Worm (Caenorhabditis elegans) whole organism, L4 larva: ENCODE data around the gene F42D1.4.

Source experiments
- F10B5.3 ChIP-seq: sonication (generic microtip); optimal IDR thresholded peaks from 2 replicates; lab custom pipeline; 2016; ENCODE audit warnings: mild to moderate bottlenecking, missing genetic modification characterization, missing compliant biosample characterization
- F44E2.7 ChIP-seq: fragments of 200-800 bp; sonication (Bioruptor generic); IDR thresholded peaks from 2 replicates; pipeline ENCODE4 v2.1.2; 2022; ENCODE audit warnings: missing genetic modification characterization, missing compliant biosample characterization
- Y48G9A.11 ChIP-seq: fragments of 200-800 bp; sonication (Bioruptor generic); IDR thresholded peaks from 2 replicates; pipeline ENCODE4 v1.3.6; 2022; ENCODE audit warnings: missing genetic modification reagents, missing genetic modification characterization, missing compliant biosample characterization
- ZK337.2 ChIP-seq: fragments of 200-800 bp; sonication (Bioruptor generic); IDR thresholded peaks from 2 replicates; pipeline ENCODE4 v1.3.6; 2022; ENCODE audit warnings: missing genetic modification reagents, missing genetic modification characterization, missing compliant biosample characterization
- ZK546.5 ChIP-seq, 2 experiments: sonication (generic microtip); optimal IDR thresholded peaks; 2 replicates each; lab custom pipeline; 2017; ENCODE audit warnings: missing biosample characterization in 2 of 2, missing genetic modification characterization in 2 of 2
- aha-1 ChIP-seq: fragments of 150-350 bp; peaks from one replicate; lab custom pipeline; 2014; ENCODE audit warnings: missing biosample characterization, missing genetic modification characterization
- ceh-32 ChIP-seq: sonication (generic microtip); optimal IDR thresholded peaks from 2 replicates; lab custom pipeline; 2016; ENCODE audit warnings: mild to moderate bottlenecking, missing genetic modification characterization, missing compliant biosample characterization; ENCODE audit not compliant: poor library complexity
- ces-1 ChIP-seq: fragments of 150-350 bp; sonication (generic microtip); optimal IDR thresholded peaks from 4 replicates; lab custom pipeline; 2014; ENCODE audit warnings: missing biosample characterization, missing genetic modification reagents, missing genetic modification characterization
- cey-2 ChIP-seq: sonication (generic microtip); optimal IDR thresholded peaks from 3 replicates; lab custom pipeline; 2017; ENCODE audit warnings: missing genetic modification characterization, mild to moderate bottlenecking, missing compliant biosample characterization, antibody characterized with exemption, borderline replicate concordance; ENCODE audit not compliant: insufficient read depth
- daf-16 ChIP-seq, 3 experiments: sonication (generic microtip); optimal IDR thresholded peaks; 2 replicates each; lab custom pipeline; 2016 to 2017; ENCODE audit warnings: missing genetic modification characterization in 3 of 3, missing genetic modification reagents in 3 of 3, mild to moderate bottlenecking in 2 of 3, missing compliant biosample characterization in 2 of 3, missing biosample characterization in 1 of 3, moderate library complexity in 1 of 3
- daf-8 ChIP-seq: fragments of 200-800 bp; sonication (Bioruptor generic); IDR thresholded peaks from 2 replicates; pipeline ENCODE4 v1.3.6; 2022; ENCODE audit warnings: missing genetic modification characterization, missing compliant biosample characterization
- dmd-6 ChIP-seq: fragments of 200-800 bp; sonication (Bioruptor generic); IDR thresholded peaks from 2 replicates; pipeline ENCODE4 v1.3.6; 2022; ENCODE audit warnings: missing genetic modification reagents, missing genetic modification characterization, missing compliant biosample characterization
- dmd-8 ChIP-seq: fragments of 200-800 bp; sonication (Bioruptor generic); IDR thresholded peaks from 2 replicates; pipeline ENCODE4 v1.3.6; 2022; ENCODE audit warnings: missing genetic modification characterization, missing compliant biosample characterization
- dve-1 ChIP-seq: sonication (generic microtip); optimal IDR thresholded peaks from 2 replicates; lab custom pipeline; 2017; ENCODE audit warnings: antibody characterized with exemption, mild to moderate bottlenecking, missing genetic modification characterization, missing compliant biosample characterization; ENCODE audit not compliant: insufficient read depth
- fkh-10 ChIP-seq: fragments of 150-350 bp; optimal IDR thresholded peaks from 2 replicates; lab custom pipeline; 2014; ENCODE audit warnings: missing biosample characterization, missing genetic modification reagents, missing genetic modification characterization
- gei-8 ChIP-seq: fragments of 200-800 bp; sonication (Bioruptor generic); optimal IDR thresholded peaks from 2 replicates; lab custom pipeline; 2018; ENCODE audit warnings: mild to moderate bottlenecking, missing genetic modification characterization, missing compliant biosample characterization
- hlh-11 ChIP-seq: fragments of 200-800 bp; sonication (Bioruptor generic); optimal IDR thresholded peaks from 2 replicates; lab custom pipeline; 2018; ENCODE audit warnings: mild to moderate bottlenecking, missing genetic modification characterization, missing compliant biosample characterization
- hlh-30 ChIP-seq: sonication (generic microtip); optimal IDR thresholded peaks from 2 replicates; lab custom pipeline; 2017; ENCODE audit warnings: antibody characterized with exemption, mild to moderate bottlenecking, missing genetic modification characterization, missing compliant biosample characterization; ENCODE audit not compliant: insufficient read depth
- lin-1 ChIP-seq: fragments of 200-800 bp; sonication (Bioruptor generic); IDR thresholded peaks from 2 replicates; pipeline ENCODE4 v1.3.6; 2022; ENCODE audit warnings: missing genetic modification reagents, missing genetic modification characterization, missing compliant biosample characterization
- lin-15B ChIP-seq: fragments of 150-350 bp; sonication (generic microtip); optimal IDR thresholded peaks from 3 replicates; lab custom pipeline; 2014; ENCODE audit warnings: missing biosample characterization, missing genetic modification characterization
- madf-5 ChIP-seq, 2 experiments: fragments of 200-800 bp; sonication (Bioruptor generic); IDR thresholded peaks; 2 replicates each; pipeline ENCODE4 v1.3.6; 2022; ENCODE audit warnings: missing compliant biosample characterization in 2 of 2, missing genetic modification characterization in 2 of 2
- mdl-1 ChIP-seq, 2 experiments: fragments of 150-350 bp in 1 of 2; sonication (generic microtip) in 1 of 2; optimal IDR thresholded peaks; 2 replicates each; lab custom pipeline; 2014 to 2017; ENCODE audit warnings: missing biosample characterization in 2 of 2, missing genetic modification characterization in 2 of 2
- mdt-29 ChIP-seq: fragments of 200-800 bp; sonication (Bioruptor generic); IDR thresholded peaks from 2 replicates; pipeline ENCODE4 v1.3.6; 2022; ENCODE audit warnings: missing genetic modification reagents, missing genetic modification characterization, missing compliant biosample characterization
- mep-1 ChIP-seq: fragments of 150-350 bp; sonication (generic microtip); optimal IDR thresholded peaks from 3 replicates; lab custom pipeline; 2014; ENCODE audit warnings: missing biosample characterization, missing genetic modification characterization
- mes-2 ChIP-seq: sonication (generic microtip); optimal IDR thresholded peaks from 2 replicates; lab custom pipeline; 2016; ENCODE audit warnings: missing genotype, mild to moderate bottlenecking, missing genetic modification characterization, missing compliant biosample characterization; ENCODE audit not compliant: poor library complexity, severe bottlenecking
- mxl-2 ChIP-seq: fragments of 200-800 bp; sonication (Bioruptor generic); conservative IDR thresholded peaks from 2 replicates; pipeline ENCODE4 v1.3.6; 2022; ENCODE audit warnings: missing genetic modification reagents, missing genetic modification characterization, missing compliant biosample characterization
- nhr-111 ChIP-seq: fragments of 200-800 bp; sonication (Bioruptor generic); optimal IDR thresholded peaks from 2 replicates; lab custom pipeline; 2018; ENCODE audit warnings: mild to moderate bottlenecking, missing genetic modification characterization, missing compliant biosample characterization
- nhr-28 ChIP-seq: fragments of 150-350 bp; optimal IDR thresholded peaks from 2 replicates; lab custom pipeline; 2014; ENCODE audit warnings: missing biosample characterization, missing genetic modification characterization
- nhr-76 ChIP-seq: fragments of 150-350 bp; optimal IDR thresholded peaks from 2 replicates; lab custom pipeline; 2014; ENCODE audit warnings: missing biosample characterization, missing genetic modification characterization
- nhr-77 ChIP-seq: fragments of 150-350 bp; optimal IDR thresholded peaks from 2 replicates; lab custom pipeline; 2014; ENCODE audit warnings: missing biosample characterization, missing genetic modification characterization
- php-3 ChIP-seq: fragments of 200-800 bp; sonication (Bioruptor generic); IDR thresholded peaks from 2 replicates; pipeline ENCODE4 v1.3.6; 2022; ENCODE audit warnings: missing genetic modification reagents, missing genetic modification characterization, missing compliant biosample characterization
- pqm-1 ChIP-seq: sonication (generic microtip); optimal IDR thresholded peaks from 2 replicates; lab custom pipeline; 2017; ENCODE audit warnings: missing biosample characterization, missing genetic modification characterization
- sdz-12 ChIP-seq: fragments of 200-800 bp; sonication (Bioruptor generic); optimal IDR thresholded peaks from 2 replicates; lab custom pipeline; 2018; ENCODE audit warnings: mild to moderate bottlenecking, missing genetic modification characterization, missing compliant biosample characterization
- set-16 ChIP-seq: fragments of 200-800 bp; sonication (Bioruptor generic); IDR thresholded peaks from 2 replicates; pipeline ENCODE4 v1.3.6; 2022; ENCODE audit warnings: missing genetic modification reagents, missing genetic modification characterization, missing compliant biosample characterization
- skn-1 ChIP-seq: fragments of 150-350 bp; optimal IDR thresholded peaks from 2 replicates; lab custom pipeline; 2014; ENCODE audit warnings: missing biosample characterization, missing genetic modification characterization
- snpc-1.2 ChIP-seq: fragments of 200-800 bp; sonication (Bioruptor generic); IDR thresholded peaks from 2 replicates; pipeline ENCODE4 v1.3.6; 2022; ENCODE audit warnings: missing genetic modification reagents, missing genetic modification characterization, missing compliant biosample characterization
- unc-130 ChIP-seq: sonication (generic microtip); optimal IDR thresholded peaks from 2 replicates; lab custom pipeline; 2016; ENCODE audit warnings: missing genetic modification reagents, missing genetic modification characterization, missing compliant biosample characterization
- unc-39 ChIP-seq: sonication (generic microtip); optimal IDR thresholded peaks from 2 replicates; lab custom pipeline; 2017; ENCODE audit warnings: missing biosample characterization, missing genetic modification characterization
- unc-62 ChIP-seq, 3 experiments: fragments of 150-350 bp in 1 of 3; sonication (generic microtip); optimal IDR thresholded peaks in 2 of 3; peaks in 1 of 3; 1 replicate in 1 of 3; 2 replicates in 2 of 3; lab custom pipeline; 2014 to 2017; ENCODE audit warnings: missing biosample characterization in 3 of 3, missing genetic modification characterization in 3 of 3, missing genetic modification reagents in 3 of 3, missing genotype in 1 of 3
- vab-7 ChIP-seq: fragments of 200-800 bp; sonication (Bioruptor generic); IDR thresholded peaks from 2 replicates; pipeline ENCODE4 v1.3.6; 2022; ENCODE audit warnings: missing genetic modification reagents, missing genetic modification characterization, missing compliant biosample characterization
- zag-1 ChIP-seq: fragments of 150-350 bp; optimal IDR thresholded peaks from 2 replicates; lab custom pipeline; 2014; ENCODE audit warnings: missing biosample characterization, missing genetic modification characterization

The F42D1.4 gene

ce11 chrX:14767813-14768212 lies 39.2 kb upstream of the F42D1.4 start:
- TF ChIP-seq set-16 (peak; percentile 59; the same call in 1 of the 2 replicates), snpc-1.2 (GFP tag; lab: Robert Waterston, UW) (peak; percentile 63; the same call in 1 of the 2 replicates), madf-5 (GFP tag; IDR thresholded peaks at IDR 0.05; lab: Robert Waterston, UW) (0 out of 4 replicates have a peak, but pooled peaks of 1 of the 2 experiments have one; percentile 49), daf-16 (GFP tag; optimal IDR thresholded peaks at IDR 0.05; lab: Kevin White, UChicago) (no peak), daf-16 (tag; optimal IDR thresholded peaks at IDR 0.05; lab: Kevin White, UChicago) (no peak), daf-8 (GFP tag; lab: Robert Waterston, UW) (no peak), lin-15B (tag; lab: Kevin White, UChicago) (no peak)

- TF ChIP-seq unc-62 (GFP tag; optimal IDR thresholded peaks at IDR 0.05 in 1 of 2; lab: Kevin White, UChicago), result peak in 1 of 2 experiments; percentile 94
- TF ChIP-seq unc-62 (tag; optimal IDR thresholded peaks at IDR 0.05; lab: Kevin White, UChicago), result no peak
- peak; percentile 31 for TF ChIP-seq dve-1 (tag; lab: Kevin White, UChicago)
- TF ChIP-seq pqm-1 (tag; lab: Kevin White, UChicago), result peak; percentile 73
- TF ChIP-seq daf-16 (GFP tag; optimal IDR thresholded peaks at IDR 0.05; lab: Kevin White, UChicago), result no peak
- peak; percentile 65 for TF ChIP-seq daf-16 (tag; optimal IDR thresholded peaks at IDR 0.05; lab: Kevin White, UChicago)
- TF ChIP-seq ceh-32 (tag; lab: Kevin White, UChicago), result no peak
- no peak for TF ChIP-seq skn-1 (tag; lab: Kevin White, UChicago)
- TF ChIP-seq aha-1 (tag; lab: Kevin White, UChicago), result peak; percentile 9
- TF ChIP-seq mep-1 (tag; lab: Kevin White, UChicago), result no peak
- TF ChIP-seq hlh-11 (tag; lab: Kevin White, UChicago), result peak; percentile 56
- TF ChIP-seq unc-39, result no peak
- TF ChIP-seq mes-2 (tag; lab: Kevin White, UChicago), result no peak
- TF ChIP-seq ZK546.5 (tag; optimal IDR thresholded peaks at IDR 0.05; lab: Kevin White, UChicago), result no peak
- no peak for TF ChIP-seq gei-8
- no peak for TF ChIP-seq hlh-30 (tag; lab: Kevin White, UChicago)
- TF ChIP-seq nhr-111 (GFP tag; lab: Kevin White, UChicago), result no peak
- TF ChIP-seq dmd-6 (GFP tag; lab: Robert Waterston, UW), result peak; percentile 68
- TF ChIP-seq nhr-28, result peak; percentile 79
These were observed 38.0 kb upstream of the F42D1.4 start for ce11 chrX:14768989-14769388.

- peak; percentile 65 for TF ChIP-seq pqm-1 (tag; lab: Kevin White, UChicago)
- TF ChIP-seq hlh-11 (tag; lab: Kevin White, UChicago), result peak; percentile 6
- TF ChIP-seq dmd-6 (GFP tag; lab: Robert Waterston, UW), result peak; percentile 52
- peak; percentile 40 for TF ChIP-seq nhr-28
- TF ChIP-seq F44E2.7 (GFP tag; lab: Robert Waterston, UW), result no peak
- no peak for TF ChIP-seq fkh-10 (GFP tag; lab: Kevin White, UChicago)
- peak; percentile 1 for TF ChIP-seq dve-1 (tag; lab: Kevin White, UChicago)
- TF ChIP-seq aha-1 (tag; lab: Kevin White, UChicago), result peak; percentile 63
These were observed 36.7 kb upstream of the F42D1.4 start for ce11 chrX:14770336-14770735.

- no peak for TF ChIP-seq gei-8
- TF ChIP-seq mdl-1 (tag; optimal IDR thresholded peaks at IDR 0.05; lab: Kevin White, UChicago), result no peak
- TF ChIP-seq ces-1 (GFP tag; lab: Kevin White, UChicago), result no peak
- TF ChIP-seq unc-39, result no peak
- TF ChIP-seq mdt-29 (GFP tag; lab: Robert Waterston, UW), result no peak
- TF ChIP-seq cey-2, result no peak
- TF ChIP-seq unc-130 (GFP tag; lab: Kevin White, UChicago), result no peak
- TF ChIP-seq aha-1 (tag; lab: Kevin White, UChicago), result no peak
- peak; percentile 27 for TF ChIP-seq nhr-28
- TF ChIP-seq pqm-1 (tag; lab: Kevin White, UChicago), result peak; percentile 46
- no peak for TF ChIP-seq sdz-12 (GFP tag; lab: Kevin White, UChicago)
- TF ChIP-seq Y48G9A.11 (GFP tag; lab: Robert Waterston, UW), result no peak
- no peak for TF ChIP-seq mxl-2 (GFP tag; lab: Robert Waterston, UW)
- TF ChIP-seq vab-7 (GFP tag; lab: Robert Waterston, UW), result no peak
- TF ChIP-seq snpc-1.2 (GFP tag; lab: Robert Waterston, UW), result no peak
- TF ChIP-seq nhr-77 (tag; lab: Kevin White, UChicago), result no peak
- peak; percentile 10 for TF ChIP-seq hlh-11 (tag; lab: Kevin White, UChicago)
- TF ChIP-seq lin-1 (GFP tag; lab: Robert Waterston, UW), result no peak
- peak; percentile 70; the same call in 1 of the 2 replicates for TF ChIP-seq php-3 (GFP tag; lab: Robert Waterston, UW)
- TF ChIP-seq nhr-76 (tag; lab: Kevin White, UChicago), result no peak
- TF ChIP-seq dmd-8 (GFP tag; lab: Robert Waterston, UW), result no peak
- no peak for TF ChIP-seq F10B5.3 (tag; lab: Kevin White, UChicago)
- TF ChIP-seq ZK337.2 (GFP tag; lab: Robert Waterston, UW), result no peak
- no peak for TF ChIP-seq zag-1 (tag; lab: Kevin White, UChicago)
- TF ChIP-seq dmd-6 (GFP tag; lab: Robert Waterston, UW), result peak; percentile 39; the same call in 1 of the 2 replicates
- TF ChIP-seq, all 104 proteins: peak for 5
These were observed 35.4 kb upstream of the F42D1.4 start, which contains the start of gene Y16B4A.2 for ce11 chrX:14771682-14772081. Gene Y16B4A.2 (minus strand): TSS chrX:14771851.
